Comparison of ENCODE assay signal across 5 fruit fly cellular contexts in the genomic region with DNA sequence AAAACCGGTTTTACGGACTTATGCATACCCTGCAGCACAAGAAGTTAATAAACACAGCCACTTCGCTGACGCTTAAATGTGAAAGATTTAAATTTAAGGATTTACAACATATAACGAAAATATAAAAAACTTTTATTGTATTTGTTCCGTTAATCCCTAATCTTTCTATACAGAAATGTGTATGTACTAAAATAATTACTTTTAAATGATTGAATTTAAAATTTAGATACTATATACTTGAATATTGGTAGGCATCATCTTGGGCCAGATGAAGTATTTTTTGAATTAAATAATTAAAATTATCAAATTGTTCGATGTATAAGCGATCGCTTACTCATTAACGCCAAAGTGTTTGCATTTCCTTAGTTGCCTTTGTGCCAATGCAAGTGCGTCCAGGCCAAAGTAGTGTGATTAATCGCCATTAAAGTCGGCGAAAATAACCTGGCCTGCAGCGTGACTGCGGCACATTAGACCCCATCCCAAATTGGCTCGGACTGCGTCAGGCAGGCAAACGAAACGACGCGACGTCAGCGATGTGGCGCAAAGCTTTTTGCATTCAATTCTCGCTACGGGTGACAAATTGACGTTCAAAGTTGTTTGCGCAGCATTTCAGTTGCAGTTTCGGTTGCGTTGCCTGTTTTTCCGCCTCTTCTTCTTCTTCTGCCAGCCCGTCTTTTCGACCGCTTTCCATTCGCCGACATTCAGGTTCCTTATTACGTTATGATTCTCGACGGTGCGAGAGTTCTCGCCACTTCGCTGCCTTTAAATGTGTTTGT.
TF ChIP-seq lines count a peak whose summit lies in the region.

No protein-coding gene starts in this region.

- no peak for TF ChIP-seq CTCF in whole organism, embryonic (GFP tag; optimal IDR thresholded peaks at IDR 0.05; lab: Kevin White, UChicago)

TF ChIP-seq in whole organism, adult, 20 proteins besides CTCF, POLR2A, EP300 and RAD21:
- TF ChIP-seq CG33017 (tag; optimal IDR thresholded peaks at IDR 0.05; lab: Kevin White, UChicago): no peak
- no peak for TF ChIP-seq pad (GFP tag; optimal IDR thresholded peaks at IDR 0.05; lab: Kevin White, UChicago)
- peak; percentile 7 for TF ChIP-seq CG14711 (tag; optimal IDR thresholded peaks at IDR 0.05; lab: Kevin White, UChicago)
- peak; percentile 57 for TF ChIP-seq kay (GFP tag; lab: Kevin White, UChicago; ENCODE audit: borderline replicate concordance)
- TF ChIP-seq tj (GFP tag; optimal IDR thresholded peaks at IDR 0.05; lab: Kevin White, UChicago): peak; percentile 98
- no peak for TF ChIP-seq cnc (optimal IDR thresholded peaks at IDR 0.05; lab: Kevin White, UChicago)
TF ChIP-seq in whole organism, adult: peak in this region for 3.

TF ChIP-seq in whole organism, embryonic, 481 proteins besides CTCF, POLR2A, EP300 and RAD21 (continues in another document):
- TF ChIP-seq HHEX (GFP tag; optimal IDR thresholded peaks at IDR 0.05; lab: Kevin White, UChicago) (no peak), cas (GFP tag; IDR thresholded peaks at IDR 0.05; lab: Robert Waterston, UW) (no peak), CG4617 (GFP tag; optimal IDR thresholded peaks at IDR 0.05; lab: Kevin White, UChicago; ENCODE audit: borderline replicate concordance) (no peak), stc (GFP tag; IDR thresholded peaks at IDR 0.05; lab: Robert Waterston, UW) (peak; percentile 37; the same call in 1 of the 2 replicates), nerfin-2 (GFP tag; IDR thresholded peaks at IDR 0.05; lab: Robert Waterston, UW; ENCODE audit: partially characterized antibody) (no peak), CG1832 (GFP tag; optimal IDR thresholded peaks at IDR 0.05; lab: Kevin White, UChicago) (no peak), ci (GFP tag; IDR thresholded peaks at IDR 0.05; lab: Robert Waterston, UW) (0 out of 3 replicates have a peak, but pooled peaks have one; percentile 32), CG17385 (GFP tag; optimal IDR thresholded peaks at IDR 0.05; lab: Kevin White, UChicago) (peak; percentile 4), CG12659 (GFP tag; optimal IDR thresholded peaks at IDR 0.05; lab: Kevin White, UChicago) (no peak), CG6813 (GFP tag; optimal IDR thresholded peaks at IDR 0.05; lab: Kevin White, UChicago) (no peak), pho (GFP tag; optimal IDR thresholded peaks at IDR 0.05; lab: Kevin White, UChicago) (no peak), Dbx (GFP tag; IDR thresholded peaks at IDR 0.05; lab: Robert Waterston, UW) (no peak), CG10274 (GFP tag; optimal IDR thresholded peaks at IDR 0.05; lab: Kevin White, UChicago) (peak; percentile 59), fd102C (GFP tag; optimal IDR thresholded peaks at IDR 0.05; lab: Kevin White, UChicago) (no peak), Sry-β (GFP tag; optimal IDR thresholded peaks at IDR 0.05; lab: Kevin White, UChicago) (no peak), CG8765 (GFP tag; IDR thresholded peaks at IDR 0.05; lab: Robert Waterston, UW) (no peak), Med (GFP tag; lab: Kevin White, UChicago) (peak; percentile 23), CG6175 (GFP tag; IDR thresholded peaks at IDR 0.05; lab: Robert Waterston, UW) (peak; percentile 60; the same call in 1 of the 3 replicates)

TF ChIP-seq in whole organism, prepupa, 60 proteins besides CTCF, POLR2A, EP300 and RAD21 (continues in another document):
- TF ChIP-seq CG4318 (GFP tag; optimal IDR thresholded peaks at IDR 0.05; lab: Kevin White, UChicago): peak; percentile 69
- TF ChIP-seq ss (GFP tag; optimal IDR thresholded peaks at IDR 0.05; lab: Kevin White, UChicago): no peak
- peak; percentile 12 for TF ChIP-seq Lpt (GFP tag; optimal IDR thresholded peaks at IDR 0.05; lab: Kevin White, UChicago)
- TF ChIP-seq lz (GFP tag; optimal IDR thresholded peaks at IDR 0.05; lab: Kevin White, UChicago): peak; percentile 73
- TF ChIP-seq CG3032 (tag; optimal IDR thresholded peaks at IDR 0.05; lab: Kevin White, UChicago): peak; percentile 38
- TF ChIP-seq CG6276 (GFP tag; optimal IDR thresholded peaks at IDR 0.05; lab: Kevin White, UChicago): peak; percentile 71
- TF ChIP-seq CG8319 (GFP tag; optimal IDR thresholded peaks at IDR 0.05; lab: Kevin White, UChicago): no peak
- peak; percentile 59 for TF ChIP-seq CG34406 (GFP tag; optimal IDR thresholded peaks at IDR 0.05; lab: Kevin White, UChicago)
- peak; percentile 64 for TF ChIP-seq pdm3 (GFP tag; optimal IDR thresholded peaks at IDR 0.05; lab: Kevin White, UChicago)
- TF ChIP-seq salr (GFP tag; optimal IDR thresholded peaks at IDR 0.05; lab: Kevin White, UChicago): peak in 1 of 2 experiments; percentile 77
- peak; percentile 70 for TF ChIP-seq cyc (GFP tag; optimal IDR thresholded peaks at IDR 0.05; lab: Kevin White, UChicago)
- TF ChIP-seq net (GFP tag; optimal IDR thresholded peaks at IDR 0.05; lab: Kevin White, UChicago): peak; percentile 39
- TF ChIP-seq achi (GFP tag; optimal IDR thresholded peaks at IDR 0.05; lab: Kevin White, UChicago): peak; percentile 53
- no peak for TF ChIP-seq fkh (GFP tag; optimal IDR thresholded peaks at IDR 0.05; lab: Kevin White, UChicago)
- peak; percentile 58 for TF ChIP-seq Sox102F (GFP tag; optimal IDR thresholded peaks at IDR 0.05; lab: Kevin White, UChicago)
- peak; percentile 76 for TF ChIP-seq Smox (GFP tag; optimal IDR thresholded peaks at IDR 0.05; lab: Kevin White, UChicago)
- TF ChIP-seq Ets21C (GFP tag; optimal IDR thresholded peaks at IDR 0.05; lab: Kevin White, UChicago): peak; percentile 60
- TF ChIP-seq vri (GFP tag; optimal IDR thresholded peaks at IDR 0.05; lab: Kevin White, UChicago): no peak
- peak; percentile 30 for TF ChIP-seq CG11762 (GFP tag; optimal IDR thresholded peaks at IDR 0.05; lab: Kevin White, UChicago; ENCODE audit: insufficient read depth)

TF ChIP-seq in whole organism, pupa, 21 proteins besides CTCF, POLR2A, EP300 and RAD21:
- TF ChIP-seq CG34367 (tag; optimal IDR thresholded peaks at IDR 0.05; lab: Kevin White, UChicago): peak; percentile 4
- no peak for TF ChIP-seq D1 (tag; optimal IDR thresholded peaks at IDR 0.05; lab: Kevin White, UChicago)
- no peak for TF ChIP-seq rn (GFP tag; IDR thresholded peaks at IDR 0.05; lab: Robert Waterston, UW)
- TF ChIP-seq CG13204 (GFP tag; optimal IDR thresholded peaks at IDR 0.05; lab: Kevin White, UChicago): no peak
- TF ChIP-seq Pif1A (GFP tag; optimal IDR thresholded peaks at IDR 0.05; lab: Kevin White, UChicago): peak; percentile 48
- TF ChIP-seq EcR (GFP tag; optimal IDR thresholded peaks at IDR 0.05; lab: Kevin White, UChicago): no peak
- peak; percentile 24 for TF ChIP-seq CG17806 (tag; optimal IDR thresholded peaks at IDR 0.05; lab: Kevin White, UChicago)
- TF ChIP-seq CG12605 (GFP tag; IDR thresholded peaks at IDR 0.05; lab: Robert Waterston, UW): no peak
- TF ChIP-seq CG32121 (GFP tag; IDR thresholded peaks at IDR 0.05; lab: Robert Waterston, UW): no peak; the same call in 1 of the 2 replicates
- TF ChIP-seq CG8159 (tag; optimal IDR thresholded peaks at IDR 0.05; lab: Kevin White, UChicago): peak; percentile 65
- no peak for TF ChIP-seq CG4496 (GFP tag; IDR thresholded peaks at IDR 0.05; lab: Robert Waterston, UW)
- no peak for TF ChIP-seq gl (tag; optimal IDR thresholded peaks at IDR 0.05; lab: Kevin White, UChicago)
- no peak for TF ChIP-seq CG10348 (GFP tag; IDR thresholded peaks at IDR 0.05; lab: Robert Waterston, UW)
- TF ChIP-seq CG9948 (tag; optimal IDR thresholded peaks at IDR 0.05; lab: Kevin White, UChicago): peak; percentile 37
- TF ChIP-seq fd96Ca (GFP tag; IDR thresholded peaks at IDR 0.05; lab: Robert Waterston, UW): peak; percentile 47; the same call in 1 of the 3 replicates
- TF ChIP-seq CG14655 (GFP tag; optimal IDR thresholded peaks at IDR 0.05; lab: Kevin White, UChicago): peak; percentile 82
- TF ChIP-seq CG8301 (tag; optimal IDR thresholded peaks at IDR 0.05; lab: Kevin White, UChicago): peak; percentile 73
- no peak for TF ChIP-seq Ets98B (GFP tag; IDR thresholded peaks at IDR 0.05; lab: Robert Waterston, UW)
- peak; percentile 31 for TF ChIP-seq CG15710 (tag; optimal IDR thresholded peaks at IDR 0.05; lab: Kevin White, UChicago)
- no peak for TF ChIP-seq Pif1B (GFP tag; optimal IDR thresholded peaks at IDR 0.05; lab: Kevin White, UChicago)
- TF ChIP-seq Snoo (tag; optimal IDR thresholded peaks at IDR 0.05; lab: Kevin White, UChicago): peak; percentile 70

TF ChIP-seq in whole organism, wandering third instar larva, 38 proteins besides CTCF, POLR2A, EP300 and RAD21:
- TF ChIP-seq h (GFP tag; optimal IDR thresholded peaks at IDR 0.05; lab: Kevin White, UChicago) (peak; percentile 14), Hnf4 (GFP tag; optimal IDR thresholded peaks at IDR 0.05; lab: Kevin White, UChicago) (no peak), psq (GFP tag; optimal IDR thresholded peaks at IDR 0.05; lab: Kevin White, UChicago) (no peak), Dif (GFP tag; optimal IDR thresholded peaks at IDR 0.05; lab: Kevin White, UChicago; ENCODE audit: partially characterized antibody) (no peak), br (GFP tag; optimal IDR thresholded peaks at IDR 0.05; lab: Kevin White, UChicago) (no peak), foxo (GFP tag; optimal IDR thresholded peaks at IDR 0.05; lab: Kevin White, UChicago) (peak in 1 of 2 experiments; percentile 47), Sp1 (GFP tag; optimal IDR thresholded peaks at IDR 0.05; lab: Kevin White, UChicago) (peak; percentile 32), Mio (GFP tag; optimal IDR thresholded peaks at IDR 0.05; lab: Kevin White, UChicago) (no peak), Vsx2 (GFP tag; optimal IDR thresholded peaks at IDR 0.05; lab: Kevin White, UChicago; ENCODE audit: partially characterized antibody) (no peak), OdsH (GFP tag; optimal IDR thresholded peaks at IDR 0.05; lab: Kevin White, UChicago) (peak; percentile 25), lola (GFP tag; optimal IDR thresholded peaks at IDR 0.05; lab: Kevin White, UChicago) (no peak), ey (GFP tag; optimal IDR thresholded peaks at IDR 0.05; lab: Kevin White, UChicago) (peak; percentile 14), HLH106 (tag; optimal IDR thresholded peaks at IDR 0.05; lab: Kevin White, UChicago) (peak; percentile 56), Dfd (GFP tag; optimal IDR thresholded peaks at IDR 0.05; lab: Kevin White, UChicago) (no peak), CG32264 (GFP tag; optimal IDR thresholded peaks at IDR 0.05; lab: Kevin White, UChicago) (no peak), rgr (GFP tag; optimal IDR thresholded peaks at IDR 0.05; lab: Kevin White, UChicago) (peak; percentile 16)
